Worm (Caenorhabditis elegans) whole organism, young adult: ENCODE data around the gene str-181.

Experiments
- lin-26 ChIP-seq: fragments of 200-800 bp; sonication (Bioruptor generic); IDR thresholded peaks from 2 replicates; pipeline ENCODE4 v1.3.6; 2022; ENCODE audit warnings: missing genetic modification reagents, missing genetic modification characterization, missing compliant biosample characterization
- rpc-1 ChIP-seq, 2 experiments: fragments of 150-350 bp in 1 of 2; sonication (generic microtip) in 1 of 2; optimal IDR thresholded peaks; 2 replicates each; lab custom pipeline; 2014 to 2018; ENCODE audit warnings: missing biosample characterization in 1 of 2, missing genetic modification characterization in 1 of 2, missing genetic modification reagents in 1 of 2, missing genotype in 1 of 2
- unc-62 ChIP-seq: fragments of 150-350 bp; optimal IDR thresholded peaks from 2 replicates; lab custom pipeline; 2014; ENCODE audit warnings: missing biosample characterization, missing genetic modification reagents, missing genetic modification characterization

DNA sequence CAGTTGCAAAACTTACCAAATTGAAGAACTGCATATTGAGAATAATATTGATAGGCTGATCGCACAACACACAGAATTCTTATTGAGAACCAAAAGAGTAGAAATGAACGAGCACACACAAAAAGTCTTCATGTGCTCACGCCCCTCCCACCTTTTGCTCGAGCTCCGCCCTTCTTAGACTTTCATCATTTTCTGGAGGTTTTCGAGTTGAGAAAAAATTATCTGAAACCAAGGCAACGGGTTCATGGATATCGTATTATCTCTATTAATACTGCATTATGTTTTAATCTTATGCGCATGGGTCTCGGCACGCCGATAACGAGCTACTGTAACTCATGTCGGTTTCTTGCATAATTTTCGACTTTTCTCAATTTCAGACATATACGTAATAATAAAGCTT, 7.4 kb upstream of the str-181 start, which contains the start of gene R11D1.12:
- TF ChIP-seq unc-62 (no peak), lin-26 (GFP tag; lab: Robert Waterston, UW) (no peak), rpc-1 (optimal IDR thresholded peaks at IDR 0.05; lab: Kevin White, UChicago) (no peak), rpc-1 (tag; optimal IDR thresholded peaks at IDR 0.05; lab: Kevin White, UChicago) (no peak)
